Worm (Caenorhabditis elegans) whole organism, L3 larva: Measurements from ENCODE around the gene irld-14.

ENCODE experiments used
- R02D3.7 ChIP-seq: fragments of 150-350 bp; optimal IDR thresholded peaks from 2 replicates; lab custom pipeline; 2014; ENCODE audit warnings: missing biosample characterization, missing genetic modification characterization
- ZK546.5 ChIP-seq: sonication (generic microtip); optimal IDR thresholded peaks from 2 replicates; lab custom pipeline; 2017; ENCODE audit warnings: missing biosample characterization, missing genetic modification characterization
- aly-2 ChIP-seq: fragments of 150-350 bp; optimal IDR thresholded peaks from 2 replicates; lab custom pipeline; 2014; ENCODE audit warnings: missing biosample characterization, missing genetic modification characterization
- ceh-16 ChIP-seq: sonication (generic microtip); optimal IDR thresholded peaks from 2 replicates; lab custom pipeline; 2017; ENCODE audit warnings: missing biosample characterization, missing genetic modification characterization
- ceh-28 ChIP-seq: fragments of 150-350 bp; optimal IDR thresholded peaks from 2 replicates; lab custom pipeline; 2014; ENCODE audit warnings: missing biosample characterization, missing genetic modification reagents, missing genetic modification characterization
- ceh-82 ChIP-seq: fragments of 150-350 bp; optimal IDR thresholded peaks from 2 replicates; lab custom pipeline; 2014; ENCODE audit warnings: missing biosample characterization, missing genetic modification characterization
- ceh-9 ChIP-seq: sonication (generic microtip); optimal IDR thresholded peaks from 2 replicates; lab custom pipeline; 2018; ENCODE audit warnings: missing biosample characterization, missing genetic modification characterization
- daf-12 ChIP-seq: fragments of 150-350 bp; optimal IDR thresholded peaks from 2 replicates; lab custom pipeline; 2014; ENCODE audit warnings: missing biosample characterization, missing genetic modification reagents, missing genetic modification characterization
- egl-5 ChIP-seq: fragments of 150-350 bp; optimal IDR thresholded peaks from 2 replicates; lab custom pipeline; 2017; ENCODE audit warnings: missing biosample characterization, missing genetic modification reagents, missing genetic modification characterization, inconsistent platforms
- elt-1 ChIP-seq: fragments of 150-350 bp; optimal IDR thresholded peaks from 2 replicates; lab custom pipeline; 2014; ENCODE audit warnings: missing biosample characterization, missing genetic modification characterization
- elt-3 ChIP-seq, 3 experiments: fragments of 150-350 bp in 1 of 3; sonication (generic microtip) in 2 of 3; optimal IDR thresholded peaks; 2 replicates in 2 of 3; 4 replicates in 1 of 3; lab custom pipeline; 2014 to 2017; ENCODE audit warnings: missing biosample characterization in 3 of 3, missing genetic modification characterization in 3 of 3
- eor-1 ChIP-seq, 2 experiments: fragments of 150-350 bp; optimal IDR thresholded peaks; 2 replicates each; lab custom pipeline; 2014 to 2018; ENCODE audit warnings: missing biosample characterization in 2 of 2, missing genetic modification characterization in 2 of 2
- fkh-10 ChIP-seq: sonication (generic microtip); optimal IDR thresholded peaks from 2 replicates; lab custom pipeline; 2017; ENCODE audit warnings: missing biosample characterization, missing genetic modification reagents, missing genetic modification characterization
- fkh-2 ChIP-seq: fragments of 150-350 bp; optimal IDR thresholded peaks from 2 replicates; lab custom pipeline; 2014; ENCODE audit warnings: missing biosample characterization, missing genetic modification reagents, missing genetic modification characterization
- fos-1 ChIP-seq: fragments of 150-350 bp; optimal IDR thresholded peaks from 2 replicates; lab custom pipeline; 2014; ENCODE audit warnings: missing biosample characterization, missing genetic modification characterization
- hmg-11 ChIP-seq: sonication (generic microtip); optimal IDR thresholded peaks from 2 replicates; lab custom pipeline; 2016; ENCODE audit warnings: missing genetic modification characterization, missing compliant biosample characterization
- jun-1 ChIP-seq: fragments of 150-350 bp; optimal IDR thresholded peaks from 2 replicates; lab custom pipeline; 2014; ENCODE audit warnings: missing biosample characterization, missing genetic modification reagents, missing genetic modification characterization
- lin-15B ChIP-seq: fragments of 150-350 bp; optimal IDR thresholded peaks from 2 replicates; lab custom pipeline; 2014; ENCODE audit warnings: missing biosample characterization, missing genetic modification characterization
- lsy-12 ChIP-seq: sonication (generic microtip); optimal IDR thresholded peaks from 2 replicates; lab custom pipeline; 2016; ENCODE audit warnings: mild to moderate bottlenecking, missing genetic modification characterization, missing compliant biosample characterization
- mdl-1 ChIP-seq: fragments of 150-350 bp; optimal IDR thresholded peaks from 2 replicates; lab custom pipeline; 2014; ENCODE audit warnings: missing biosample characterization, missing genetic modification characterization
- mml-1 ChIP-seq: fragments of 150-350 bp; sonication (generic microtip); optimal IDR thresholded peaks from 3 replicates; lab custom pipeline; 2014; ENCODE audit warnings: missing biosample characterization, missing genetic modification characterization
- nfya-1 ChIP-seq: sonication (generic microtip); optimal IDR thresholded peaks from 2 replicates; lab custom pipeline; 2017; ENCODE audit warnings: missing genetic modification characterization, mild to moderate bottlenecking, missing compliant biosample characterization, antibody characterized with exemption, moderate library complexity; ENCODE audit not compliant: insufficient read depth
- nhr-12 ChIP-seq: fragments of 150-350 bp; optimal IDR thresholded peaks from 2 replicates; lab custom pipeline; 2014; ENCODE audit warnings: missing biosample characterization, missing genetic modification characterization
- nhr-23 ChIP-seq: fragments of 150-350 bp; optimal IDR thresholded peaks from 2 replicates; lab custom pipeline; 2014; ENCODE audit warnings: missing biosample characterization, missing genetic modification reagents, missing genetic modification characterization
- nhr-237 ChIP-seq: fragments of 150-350 bp; optimal IDR thresholded peaks from 2 replicates; lab custom pipeline; 2014; ENCODE audit warnings: missing biosample characterization, missing genetic modification characterization
- nhr-25 ChIP-seq: sonication (generic microtip); optimal IDR thresholded peaks from 2 replicates; lab custom pipeline; 2017; ENCODE audit warnings: missing biosample characterization, missing genetic modification characterization
- nhr-28 ChIP-seq: fragments of 150-350 bp; optimal IDR thresholded peaks from 2 replicates; lab custom pipeline; 2014; ENCODE audit warnings: missing biosample characterization, missing genetic modification characterization
- nhr-43 ChIP-seq: sonication (generic microtip); optimal IDR thresholded peaks from 2 replicates; lab custom pipeline; 2016; ENCODE audit warnings: mild to moderate bottlenecking, missing genetic modification characterization, missing compliant biosample characterization; ENCODE audit not compliant: poor library complexity, severe bottlenecking
- nhr-67 ChIP-seq: fragments of 150-350 bp; optimal IDR thresholded peaks from 2 replicates; lab custom pipeline; 2014; ENCODE audit warnings: missing biosample characterization, missing genetic modification characterization
- nhr-76 ChIP-seq: fragments of 150-350 bp; sonication (generic microtip); optimal IDR thresholded peaks from 5 replicates; lab custom pipeline; 2014; ENCODE audit warnings: missing biosample characterization, missing genetic modification characterization
- nhr-77 ChIP-seq: fragments of 150-350 bp; optimal IDR thresholded peaks from 2 replicates; lab custom pipeline; 2014; ENCODE audit warnings: missing biosample characterization, missing genetic modification characterization
- pha-4 ChIP-seq: fragments of 150-350 bp; optimal IDR thresholded peaks from 2 replicates; lab custom pipeline; 2014; ENCODE audit warnings: missing biosample characterization, missing genetic modification reagents, missing genetic modification characterization
- sea-2 ChIP-seq: fragments of 150-350 bp; sonication (generic microtip); optimal IDR thresholded peaks from 4 replicates; lab custom pipeline; 2014; ENCODE audit warnings: missing biosample characterization, missing genetic modification reagents, missing genetic modification characterization
- skn-1 ChIP-seq: fragments of 150-350 bp; optimal IDR thresholded peaks from 2 replicates; lab custom pipeline; 2014; ENCODE audit warnings: missing biosample characterization, missing genetic modification characterization
- unc-39 ChIP-seq: sonication (generic microtip); optimal IDR thresholded peaks from 4 replicates; lab custom pipeline; 2017; ENCODE audit warnings: missing biosample characterization, missing genetic modification characterization
- unc-62 ChIP-seq: fragments of 150-350 bp; sonication (generic microtip); optimal IDR thresholded peaks from 4 replicates; lab custom pipeline; 2014; ENCODE audit warnings: missing biosample characterization, missing genetic modification reagents, missing genetic modification characterization
- ztf-4 ChIP-seq: fragments of 150-350 bp; optimal IDR thresholded peaks from 2 replicates; lab custom pipeline; 2014; ENCODE audit warnings: missing biosample characterization, missing genetic modification characterization

The irld-14 gene

ce11 chrV:14971136-14971535 lies 25.2 kb upstream of the irld-14 start, which contains the start of gene nlp-59:
TSS of gene nlp-59 (plus strand) at chrV:14971436.
- TF ChIP-seq ZK546.5 (tag; lab: Kevin White, UChicago): no peak
- TF ChIP-seq aly-2: no peak
- no peak for TF ChIP-seq fkh-10 (GFP tag; lab: Kevin White, UChicago)
- TF ChIP-seq jun-1: no peak
- no peak for TF ChIP-seq unc-62 (GFP tag; lab: Kevin White, UChicago)
- TF ChIP-seq nhr-23 (tag; lab: Kevin White, UChicago): no peak
- TF ChIP-seq mdl-1: no peak
- no peak for TF ChIP-seq ceh-16 (tag; lab: Kevin White, UChicago)
- TF ChIP-seq nhr-28 (tag; lab: Kevin White, UChicago): no peak
- TF ChIP-seq nhr-76 (tag; lab: Kevin White, UChicago): no peak
- no peak for TF ChIP-seq elt-1 (tag; lab: Kevin White, UChicago)
- TF ChIP-seq nhr-43 (tag; lab: Kevin White, UChicago): no peak
- no peak for TF ChIP-seq nhr-237 (tag; lab: Kevin White, UChicago)
- TF ChIP-seq lin-15B: no peak
- no peak for TF ChIP-seq fos-1 (tag; lab: Kevin White, UChicago)
- TF ChIP-seq lsy-12 (tag; lab: Kevin White, UChicago): no peak
- no peak for TF ChIP-seq daf-12 (tag; lab: Kevin White, UChicago)
- no peak for TF ChIP-seq ceh-9
- TF ChIP-seq ceh-82 (tag; lab: Kevin White, UChicago): no peak
- TF ChIP-seq sea-2 (GFP tag; lab: Kevin White, UChicago): no peak

ce11 chrV:14978205-14978751 lies 18.1 kb upstream of the irld-14 start, which contains the start of the genes grd-12 and F02D8.1:
TSS of gene grd-12 (plus strand) at chrV:14978505.
TSS of gene F02D8.1 (minus strand) at chrV:14978701.
- TF ChIP-seq nhr-23 (tag; lab: Kevin White, UChicago): no peak
- no peak for TF ChIP-seq ceh-28 (tag; lab: Kevin White, UChicago)
- TF ChIP-seq fos-1 (tag; lab: Kevin White, UChicago): no peak
- TF ChIP-seq hmg-11 (tag; lab: Kevin White, UChicago): no peak
- no peak for TF ChIP-seq mml-1 (tag; lab: Kevin White, UChicago)
- no peak for TF ChIP-seq lin-15B
- TF ChIP-seq elt-3 (tag; optimal IDR thresholded peaks at IDR 0.05; lab: Kevin White, UChicago): no peak
- no peak for TF ChIP-seq pha-4 (tag; lab: Kevin White, UChicago)
- no peak for TF ChIP-seq daf-12 (tag; lab: Kevin White, UChicago)
- TF ChIP-seq lsy-12 (tag; lab: Kevin White, UChicago): no peak
- TF ChIP-seq ZK546.5 (tag; lab: Kevin White, UChicago): no peak
- no peak for TF ChIP-seq ceh-82 (tag; lab: Kevin White, UChicago)

ce11 chrV:14979937-14980336 lies 16.4 kb upstream of the irld-14 start, which contains the start of gene xbx-1:
TSS of gene xbx-1 (plus strand) at chrV:14980237.
- TF ChIP-seq fkh-2 (tag; lab: Kevin White, UChicago) (no peak), elt-1 (tag; lab: Kevin White, UChicago) (no peak), nhr-77 (tag; lab: Kevin White, UChicago) (no peak), unc-39 (no peak), egl-5 (tag; lab: Kevin White, UChicago) (no peak), ztf-4 (tag; lab: Kevin White, UChicago) (no peak), nhr-67 (tag; lab: Kevin White, UChicago) (no peak), nhr-12 (tag; lab: Kevin White, UChicago) (no peak), lin-15B (no peak)

ce11 chrV:14984593-14984992 lies 11.7 kb upstream of the irld-14 start, which contains the start of gene F02D8.4:
TSS of gene F02D8.4 (plus strand) at chrV:14984893.
- TF ChIP-seq ztf-4 (tag; lab: Kevin White, UChicago) (no peak), mdl-1 (no peak), skn-1 (tag; lab: Kevin White, UChicago) (no peak), nhr-25 (tag; lab: Kevin White, UChicago) (no peak), jun-1 (no peak), eor-1 (tag; optimal IDR thresholded peaks at IDR 0.05; lab: Kevin White, UChicago) (no peak), ceh-9 (no peak), ZK546.5 (tag; lab: Kevin White, UChicago) (no peak), ceh-82 (tag; lab: Kevin White, UChicago) (no peak), mml-1 (tag; lab: Kevin White, UChicago) (no peak), nhr-77 (tag; lab: Kevin White, UChicago) (no peak), nhr-23 (tag; lab: Kevin White, UChicago) (no peak), nhr-237 (tag; lab: Kevin White, UChicago) (no peak), elt-3 (tag; optimal IDR thresholded peaks at IDR 0.05; lab: Kevin White, UChicago) (no peak), R02D3.7 (tag; lab: Kevin White, UChicago) (no peak), nfya-1 (tag; lab: Kevin White, UChicago) (no peak), egl-5 (tag; lab: Kevin White, UChicago) (no peak)
